Fruit fly (Drosophila melanogaster) Kc167 (cell line): Measurements from ENCODE around the gene Cdc23.
"Not testable (repeated sequence)": the region's sequence is repeated elsewhere in the genome, so short reads cannot be mapped to it uniquely, and the experiment has no call there.

Experiments
- Sin3A ChIP-seq: fragments of >200 bp; optimal IDR thresholded peaks from 2 replicates; lab custom pipeline; 2018; ENCODE audit warnings: missing external identifiers
- ttk ChIP-seq: sonication (Bioruptor generic); optimal IDR thresholded peaks from 2 replicates; lab custom pipeline; 2017; ENCODE audit warnings: missing external identifiers

DNA sequence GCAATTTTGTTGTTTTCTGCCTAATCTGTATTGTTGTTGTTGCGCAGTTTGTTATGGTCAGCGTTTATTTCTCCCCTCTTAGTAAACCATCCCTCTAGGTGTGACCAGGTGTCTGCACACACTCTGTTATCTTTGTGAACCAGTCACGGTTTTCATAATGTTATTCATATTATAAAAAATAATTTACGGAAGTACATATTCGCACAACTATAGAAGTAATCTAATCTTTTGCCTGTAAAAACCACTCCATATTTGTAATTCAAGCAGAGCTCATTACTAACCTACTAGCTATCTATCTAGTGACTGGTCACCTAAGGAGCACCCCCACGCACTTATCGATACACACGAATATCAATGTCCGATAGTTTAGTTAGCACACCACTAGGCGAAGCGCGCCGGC lies at the start of gene Cdc23, which contains the start of gene CG18858:
- TF ChIP-seq Sin3A (lab: Kevin White, UChicago); ttk: not testable (repeated sequence)
